Worm (Caenorhabditis elegans) whole organism, young adult: Measurements from ENCODE around the gene B0280.9.

ENCODE experiments used
- B0035.1 ChIP-seq: sonication (generic microtip); optimal IDR thresholded peaks from 2 replicates; lab custom pipeline; 2016; ENCODE audit warnings: missing genetic modification characterization, mild to moderate bottlenecking, missing compliant biosample characterization, missing genotype, missing genetic modification reagents
- B0261.1 ChIP-seq: sonication (generic microtip); optimal IDR thresholded peaks from 2 replicates; lab custom pipeline; 2016; ENCODE audit warnings: mild to moderate bottlenecking, missing genetic modification characterization, moderate library complexity, missing compliant biosample characterization
- F10E7.11 ChIP-seq: sonication (generic microtip); optimal IDR thresholded peaks from 2 replicates; lab custom pipeline; 2017; ENCODE audit warnings: mild to moderate bottlenecking, missing genetic modification characterization, moderate library complexity, missing compliant biosample characterization
- F23B12.7 ChIP-seq: sonication (generic microtip); optimal IDR thresholded peaks from 2 replicates; lab custom pipeline; 2017; ENCODE audit warnings: missing genetic modification characterization, mild to moderate bottlenecking, missing compliant biosample characterization, antibody characterized with exemption, moderate library complexity; ENCODE audit not compliant: insufficient read depth
- F33H1.4 ChIP-seq: fragments of 200-800 bp; sonication (Bioruptor generic); IDR thresholded peaks from 2 replicates; pipeline ENCODE4 v1.3.6; 2022; ENCODE audit warnings: missing genetic modification reagents, missing genetic modification characterization, missing compliant biosample characterization
- F52B5.7 ChIP-seq: sonication (generic microtip); optimal IDR thresholded peaks from 2 replicates; lab custom pipeline; 2016; ENCODE audit warnings: mild to moderate bottlenecking, missing genetic modification characterization, missing compliant biosample characterization
- F57C9.4 ChIP-seq: sonication (generic microtip); optimal IDR thresholded peaks from 2 replicates; lab custom pipeline; 2017; ENCODE audit warnings: mild to moderate bottlenecking, missing genetic modification characterization, missing compliant biosample characterization
- T07F8.4 ChIP-seq: sonication (generic microtip); optimal IDR thresholded peaks from 2 replicates; lab custom pipeline; 2016; ENCODE audit warnings: mild to moderate bottlenecking, missing genetic modification characterization, moderate library complexity, missing compliant biosample characterization
- Y53G8AR.9 ChIP-seq: fragments of 200-800 bp; sonication (Bioruptor generic); conservative IDR thresholded peaks from 2 replicates; pipeline ENCODE4 v1.3.6; 2022; ENCODE audit warnings: missing genetic modification reagents, missing genetic modification characterization, missing compliant biosample characterization
- Y56A3A.18 ChIP-seq: fragments of 200-800 bp; sonication (Bioruptor generic); IDR thresholded peaks from 2 replicates; pipeline ENCODE4 v1.3.6; 2022; ENCODE audit warnings: missing genetic modification reagents, missing genetic modification characterization, missing compliant biosample characterization
- Y67H2A.10 ChIP-seq: fragments of 200-800 bp; sonication (Bioruptor generic); conservative IDR thresholded peaks from 2 replicates; pipeline ENCODE4 v1.3.6; 2022; ENCODE audit warnings: missing genetic modification reagents, missing genetic modification characterization, missing compliant biosample characterization
- Y79H2A.3 ChIP-seq: fragments of 200-800 bp; sonication (Bioruptor generic); conservative IDR thresholded peaks from 2 replicates; pipeline ENCODE4 v1.3.6; 2022; ENCODE audit warnings: missing genetic modification reagents, missing genetic modification characterization, missing compliant biosample characterization
- akir-1 ChIP-seq: fragments of 200-800 bp; sonication (Bioruptor generic); optimal IDR thresholded peaks from 2 replicates; lab custom pipeline; 2018; ENCODE audit warnings: mild to moderate bottlenecking, missing genetic modification characterization, moderate library complexity, missing compliant biosample characterization
- aptf-2 ChIP-seq: fragments of 200-800 bp; sonication (Bioruptor generic); conservative IDR thresholded peaks from 2 replicates; pipeline ENCODE4 v1.3.6; 2022; ENCODE audit warnings: missing genetic modification reagents, missing genetic modification characterization, missing compliant biosample characterization
- aptf-3 ChIP-seq: fragments of 200-800 bp; sonication (Bioruptor generic); IDR thresholded peaks from 2 replicates; pipeline ENCODE4 v1.3.6; 2022; ENCODE audit warnings: missing genetic modification characterization, missing compliant biosample characterization
- athp-1 ChIP-seq: sonication (generic microtip); optimal IDR thresholded peaks from 2 replicates; lab custom pipeline; 2017; ENCODE audit warnings: mild to moderate bottlenecking, missing genetic modification characterization, missing compliant biosample characterization
- attf-5 ChIP-seq: fragments of 200-800 bp; sonication (Bioruptor generic); optimal IDR thresholded peaks from 2 replicates; lab custom pipeline; 2018; ENCODE audit warnings: mild to moderate bottlenecking, missing genetic modification characterization, missing compliant biosample characterization
- bed-2 ChIP-seq: fragments of 200-800 bp; sonication (Bioruptor generic); IDR thresholded peaks from 2 replicates; pipeline ENCODE4 v1.3.6; 2022; ENCODE audit warnings: missing genetic modification reagents, missing genetic modification characterization, missing compliant biosample characterization
- ceh-100 ChIP-seq: fragments of 200-800 bp; sonication (Bioruptor generic); IDR thresholded peaks from 2 replicates; pipeline ENCODE4 v1.3.6; 2022; ENCODE audit warnings: missing genetic modification reagents, missing genetic modification characterization, missing compliant biosample characterization
- dpff-1 ChIP-seq: sonication (generic microtip); optimal IDR thresholded peaks from 2 replicates; lab custom pipeline; 2017; ENCODE audit warnings: mild to moderate bottlenecking, missing genetic modification characterization, missing compliant biosample characterization
- efl-1 ChIP-seq: fragments of 150-350 bp; optimal IDR thresholded peaks from 2 replicates; lab custom pipeline; 2014; ENCODE audit warnings: missing biosample characterization, missing genetic modification reagents, missing genetic modification characterization
- egl-18 ChIP-seq: fragments of 200-800 bp; sonication (Bioruptor generic); IDR thresholded peaks from 2 replicates; pipeline ENCODE4 v1.3.6; 2022; ENCODE audit warnings: missing genetic modification reagents, missing genetic modification characterization, missing compliant biosample characterization
- ekl-4 ChIP-seq: fragments of 200-800 bp; sonication (Bioruptor generic); IDR thresholded peaks from 2 replicates; pipeline ENCODE4 v1.3.6; 2022; ENCODE audit warnings: missing genetic modification reagents, missing genetic modification characterization, missing compliant biosample characterization
- ets-4 ChIP-seq: fragments of 200-800 bp; sonication (Bioruptor generic); optimal IDR thresholded peaks from 2 replicates; lab custom pipeline; 2018; ENCODE audit warnings: mild to moderate bottlenecking, missing genetic modification characterization, missing compliant biosample characterization
- him-1 ChIP-seq: sonication (generic microtip); optimal IDR thresholded peaks from 2 replicates; lab custom pipeline; 2016; ENCODE audit warnings: missing genotype, missing genetic modification reagents, missing genetic modification characterization, missing compliant biosample characterization
- hlh-26 ChIP-seq: fragments of 200-800 bp; sonication (Bioruptor generic); conservative IDR thresholded peaks from 2 replicates; pipeline ENCODE4 v1.3.6; 2022; ENCODE audit warnings: missing genetic modification reagents, missing genetic modification characterization, missing compliant biosample characterization
- hmg-1.2 ChIP-seq: fragments of 200-800 bp; sonication (Bioruptor generic); IDR thresholded peaks from 2 replicates; pipeline ENCODE4 v1.3.6; 2022; ENCODE audit warnings: missing genetic modification reagents, missing genetic modification characterization, missing compliant biosample characterization
- lag-1 ChIP-seq: fragments of 200-800 bp; sonication (Bioruptor generic); IDR thresholded peaks from 2 replicates; pipeline ENCODE4 v1.3.6; 2022; ENCODE audit warnings: missing genetic modification reagents, missing genetic modification characterization, missing compliant biosample characterization
- let-526 ChIP-seq: fragments of 200-800 bp; sonication (Bioruptor generic); IDR thresholded peaks from 2 replicates; pipeline ENCODE4 v1.3.6; 2022; ENCODE audit warnings: missing genetic modification reagents, missing genetic modification characterization, missing compliant biosample characterization
- lin-35 ChIP-seq, 3 experiments: fragments of 150-350 bp in 2 of 3; sonication (generic microtip) in 1 of 3; optimal IDR thresholded peaks; 2 replicates each; lab custom pipeline; 2014 to 2018; ENCODE audit warnings: missing biosample characterization in 3 of 3, missing genetic modification characterization in 3 of 3, missing genetic modification reagents in 3 of 3
- lin-54 ChIP-seq: fragments of 200-800 bp; sonication (Bioruptor generic); optimal IDR thresholded peaks from 2 replicates; lab custom pipeline; 2018; ENCODE audit warnings: mild to moderate bottlenecking, missing genetic modification characterization, missing compliant biosample characterization
- lir-1 ChIP-seq: fragments of 200-800 bp; sonication (Bioruptor generic); conservative IDR thresholded peaks from 2 replicates; pipeline ENCODE4 v1.3.6; 2022; ENCODE audit warnings: missing genetic modification reagents, missing genetic modification characterization, missing compliant biosample characterization
- madf-10 ChIP-seq: sonication (generic microtip); optimal IDR thresholded peaks from 2 replicates; lab custom pipeline; 2016; ENCODE audit warnings: mild to moderate bottlenecking, missing genetic modification characterization, missing compliant biosample characterization
- mcd-1 ChIP-seq: fragments of 200-800 bp; sonication (Bioruptor generic); IDR thresholded peaks from 2 replicates; pipeline ENCODE4 v1.3.6; 2022; ENCODE audit warnings: missing genetic modification reagents, missing genetic modification characterization, missing compliant biosample characterization
- mel-28 ChIP-seq: sonication (generic microtip); optimal IDR thresholded peaks from 2 replicates; lab custom pipeline; 2016; ENCODE audit warnings: borderline replicate concordance, mild to moderate bottlenecking, missing genetic modification characterization, missing compliant biosample characterization
- nhr-120 ChIP-seq: fragments of 200-800 bp; sonication (Bioruptor generic); IDR thresholded peaks from 2 replicates; pipeline ENCODE4 v1.3.6; 2022; ENCODE audit warnings: missing genetic modification characterization, missing compliant biosample characterization
- nhr-27 ChIP-seq: fragments of 200-800 bp; sonication (Bioruptor generic); optimal IDR thresholded peaks from 2 replicates; lab custom pipeline; 2018; ENCODE audit warnings: mild to moderate bottlenecking, missing genetic modification characterization, moderate library complexity, missing compliant biosample characterization
- nhr-80 ChIP-seq: sonication (generic microtip); optimal IDR thresholded peaks from 2 replicates; lab custom pipeline; 2016; ENCODE audit warnings: missing genetic modification characterization, missing compliant biosample characterization
- sdz-38 ChIP-seq: sonication (generic microtip); optimal IDR thresholded peaks from 2 replicates; lab custom pipeline; 2016; ENCODE audit warnings: missing genotype, missing genetic modification characterization, missing compliant biosample characterization
- somi-1 ChIP-seq: fragments of 200-800 bp; sonication (Bioruptor generic); optimal IDR thresholded peaks from 2 replicates; lab custom pipeline; 2018; ENCODE audit warnings: mild to moderate bottlenecking, missing genetic modification characterization, missing compliant biosample characterization
- tbx-9 ChIP-seq: sonication (generic microtip); optimal IDR thresholded peaks from 2 replicates; lab custom pipeline; 2016; ENCODE audit warnings: borderline replicate concordance, missing genetic modification characterization, inconsistent platforms, missing compliant biosample characterization
- unc-62 ChIP-seq: fragments of 150-350 bp; optimal IDR thresholded peaks from 2 replicates; lab custom pipeline; 2014; ENCODE audit warnings: missing biosample characterization, missing genetic modification reagents, missing genetic modification characterization
- xnd-1 ChIP-seq: sonication (generic microtip); optimal IDR thresholded peaks from 2 replicates; lab custom pipeline; 2016; ENCODE audit warnings: missing genotype, missing genetic modification reagents, missing genetic modification characterization, missing compliant biosample characterization

Gene B0280.9

DNA sequence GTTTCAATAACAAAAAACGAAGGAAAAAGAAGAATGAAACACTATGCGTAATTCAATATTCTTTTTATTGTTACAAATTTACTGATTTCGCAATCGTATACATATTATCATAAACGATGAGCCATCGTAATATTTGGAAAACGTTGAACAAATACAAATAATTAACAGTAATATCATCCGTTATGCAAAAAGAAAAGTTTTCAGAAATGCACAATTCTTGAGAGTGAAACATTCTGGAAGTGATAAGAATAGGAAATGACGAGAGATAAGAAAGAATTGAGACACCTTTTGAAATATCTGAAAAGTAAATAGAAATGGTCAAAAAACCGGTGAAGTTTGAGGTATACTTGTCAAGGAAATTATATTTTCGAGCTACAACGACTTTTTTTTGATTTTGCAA lies 41.2 kb downstream of the B0280.9 start:
- TF ChIP-seq nhr-27 (tag; lab: Kevin White, UChicago) (no peak), unc-62 (GFP tag; lab: Kevin White, UChicago) (peak; percentile 1), nhr-80 (tag; lab: Kevin White, UChicago) (peak; percentile 41)

ce11 chrIII:7080689-7081088 lies 42.0 kb downstream of the B0280.9 start, which contains the start of gene ZK418.7:
Gene ZK418.7 (minus strand): TSS chrIII:7080789.
- TF ChIP-seq Y56A3A.18 (GFP tag; lab: Robert Waterston, UW) (no peak), attf-5 (no peak), Y79H2A.3 (no peak), F52B5.7 (no peak), efl-1 (no peak), ekl-4 (GFP tag; lab: Robert Waterston, UW) (no peak), unc-62 (GFP tag; lab: Kevin White, UChicago) (no peak), hlh-26 (GFP tag; lab: Robert Waterston, UW) (no peak)
- TF ChIP-seq, all 124 proteins: peak for 0

ce11 chrIII:7078737-7079136 lies 44.0 kb downstream of the B0280.9 start, which contains the start of gene ZK418.6:
Gene ZK418.6 (minus strand): TSS chrIII:7078837.
- no peak for TF ChIP-seq somi-1 (GFP tag; lab: Kevin White, UChicago)
- TF ChIP-seq madf-10 (tag; lab: Kevin White, UChicago), result no peak
- TF ChIP-seq let-526, result no peak
- TF ChIP-seq dpff-1 (tag; lab: Kevin White, UChicago), result no peak
- TF ChIP-seq, all 124 proteins: peak for 0

DNA sequence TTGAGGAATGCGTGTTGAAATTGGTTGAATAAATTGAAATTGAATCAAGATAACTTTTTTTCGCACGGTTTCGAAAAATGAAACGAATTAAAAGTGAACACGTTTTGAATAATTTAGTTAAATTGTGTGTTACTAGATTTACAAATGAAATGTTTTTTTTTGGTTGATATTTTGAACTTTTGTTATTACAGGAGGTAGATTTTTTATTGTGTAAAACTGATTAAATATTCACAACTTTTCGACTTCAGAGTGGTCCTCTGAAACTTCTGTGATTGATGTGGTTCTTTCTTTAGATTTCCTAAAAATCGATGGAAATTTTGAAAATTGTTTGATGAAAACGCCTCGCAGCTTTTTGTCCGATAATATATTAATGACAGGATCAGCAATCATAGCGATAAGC lies 46.3 kb downstream of the B0280.9 start, which contains the start of gene ZK418.13:
ZK418.13 (minus strand) TSS at position 101 of the 400 bp plus-strand sequence.
- TF ChIP-seq hmg-1.2 (GFP tag; lab: Robert Waterston, UW) (no peak), nhr-120 (no peak), F10E7.11 (no peak), lag-1 (GFP tag; lab: Robert Waterston, UW) (no peak), sdz-38 (tag; lab: Kevin White, UChicago) (no peak), mel-28 (tag; lab: Kevin White, UChicago) (no peak), Y53G8AR.9 (GFP tag; lab: Robert Waterston, UW) (no peak), mcd-1 (GFP tag; lab: Robert Waterston, UW) (no peak), lin-35 (GFP tag; optimal IDR thresholded peaks at IDR 0.05; lab: Kevin White, UChicago) (no peak), attf-5 (no peak), egl-18 (GFP tag; lab: Robert Waterston, UW) (no peak), aptf-3 (GFP tag; lab: Robert Waterston, UW) (no peak), B0261.1 (no peak), xnd-1 (tag; lab: Kevin White, UChicago) (no peak), akir-1 (GFP tag; lab: Kevin White, UChicago) (no peak), athp-1 (no peak), T07F8.4 (tag; lab: Kevin White, UChicago) (no peak), ceh-100 (GFP tag; lab: Robert Waterston, UW) (no peak), nhr-80 (tag; lab: Kevin White, UChicago) (no peak)

DNA sequence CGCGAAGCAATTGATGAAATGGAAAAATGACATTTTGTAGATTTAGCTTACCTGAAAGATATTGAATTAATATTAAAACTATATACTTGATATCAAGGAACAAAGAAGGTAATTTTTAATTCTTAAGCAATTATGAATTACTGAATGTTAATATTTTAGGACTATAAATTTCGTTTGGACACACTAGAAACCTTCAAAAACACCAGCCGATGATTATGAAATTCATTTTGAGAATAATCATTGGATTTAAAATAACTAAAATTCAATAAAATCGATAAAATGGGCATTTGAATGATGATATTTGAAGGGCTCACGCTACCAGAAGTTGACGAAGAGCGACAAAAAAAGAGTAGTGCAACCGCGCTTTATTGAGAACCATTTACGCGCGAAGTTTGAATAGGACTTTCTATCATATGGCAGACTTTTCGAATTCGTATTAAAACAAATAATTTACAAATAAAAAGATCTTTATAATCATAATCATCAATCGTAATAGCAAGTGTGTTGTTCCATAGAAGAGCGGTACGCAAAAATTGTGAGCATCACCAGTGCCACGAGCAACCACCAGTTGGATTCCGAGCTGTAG lies 48.8 kb downstream of the B0280.9 start, which contains the start of gene ZK418.5:
ZK418.5 (minus strand) TSS at position 51 of the 586 bp plus-strand sequence.
- TF ChIP-seq tbx-9 (tag; lab: Kevin White, UChicago) (no peak), T07F8.4 (tag; lab: Kevin White, UChicago) (no peak), lin-54 (GFP tag; lab: Kevin White, UChicago) (peak; percentile 88), ets-4 (GFP tag; lab: Kevin White, UChicago) (no peak), him-1 (tag; lab: Kevin White, UChicago) (no peak), F23B12.7 (no peak), F33H1.4 (no peak), F57C9.4 (tag; lab: Kevin White, UChicago) (no peak), B0035.1 (tag; lab: Kevin White, UChicago) (no peak), lir-1 (no peak), bed-2 (no peak), aptf-2 (GFP tag; lab: Robert Waterston, UW) (no peak), Y67H2A.10 (GFP tag; lab: Robert Waterston, UW) (no peak), aptf-3 (GFP tag; lab: Robert Waterston, UW) (no peak), Y53G8AR.9 (GFP tag; lab: Robert Waterston, UW) (no peak)
